Fruit fly (Drosophila melanogaster) whole organism, embryonic: ENCODE data around the gene Best3.

Experiments
- CG12104 ChIP-seq: fragments of 200-800 bp; sonication (Bioruptor generic); optimal IDR thresholded peaks from 3 replicates; lab custom pipeline; 2016; ENCODE audit warnings: missing biosample characterization, missing genetic modification characterization
- CG4820 ChIP-seq: fragments of 200-800 bp; sonication (Bioruptor generic); optimal IDR thresholded peaks from 3 replicates; lab custom pipeline; 2016; ENCODE audit warnings: missing biosample characterization, missing genetic modification characterization
- CG8478 ChIP-seq: fragments of >200 bp; optimal IDR thresholded peaks from 2 replicates; lab custom pipeline; 2018
- Fer2 ChIP-seq: fragments of 200-800 bp; sonication (Bioruptor generic); optimal IDR thresholded peaks from 2 replicates; lab custom pipeline; 2018; ENCODE audit warnings: missing biosample characterization, mild to moderate bottlenecking, missing genetic modification characterization, moderate library complexity

DNA sequence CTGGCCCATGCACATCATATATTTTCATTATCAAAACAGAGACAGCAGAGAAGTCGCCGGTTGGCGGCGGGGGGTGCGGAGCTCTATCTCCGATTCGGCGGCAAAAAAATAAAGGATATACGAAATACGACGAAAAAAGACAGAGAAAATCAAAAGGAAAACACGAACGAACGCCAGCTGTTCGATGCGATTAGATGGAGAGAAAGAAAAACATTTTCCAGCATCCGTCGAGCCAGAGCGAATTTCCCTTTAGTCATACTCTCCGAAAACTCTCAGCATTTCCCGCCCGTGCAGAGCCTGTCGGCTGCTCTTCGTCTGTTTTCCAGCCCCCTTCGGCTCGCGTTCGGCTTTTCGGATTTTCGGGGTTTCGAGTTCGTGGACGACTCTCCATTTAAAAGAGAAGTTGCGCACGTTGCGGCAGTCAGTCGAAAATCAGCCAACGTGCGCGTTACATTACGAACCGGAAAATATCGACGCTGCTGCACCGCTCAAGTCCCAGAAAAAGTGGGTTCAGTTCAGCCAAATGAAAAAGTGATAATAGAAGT, 33.8 kb upstream of the Best3 start, which contains the start of gene Toll-6:
- TF ChIP-seq CG12104 (no peak), CG4820 (GFP tag; lab: Kevin White, UChicago) (no peak), Fer2 (tag; lab: Kevin White, UChicago) (no peak), CG8478 (lab: Kevin White, UChicago) (no peak)
